Worm (Caenorhabditis elegans) whole organism, L4 larva: ENCODE results near the gene K12H6.9.

Source experiments
- F26F4.8 ChIP-seq: fragments of 200-800 bp; sonication (Bioruptor generic); conservative IDR thresholded peaks from 2 replicates; pipeline ENCODE4 v1.3.6; 2022; ENCODE audit warnings: missing genetic modification characterization, missing compliant biosample characterization
- Y105C5A.15 ChIP-seq: fragments of 200-800 bp; sonication (Bioruptor generic); IDR thresholded peaks from 2 replicates; pipeline ENCODE4 v1.3.6; 2022; ENCODE audit warnings: missing genetic modification characterization, missing compliant biosample characterization
- Y75B8A.6 ChIP-seq: fragments of 200-800 bp; sonication (Bioruptor generic); IDR thresholded peaks from 2 replicates; pipeline ENCODE4 v1.3.6; 2022; ENCODE audit warnings: missing genetic modification reagents, missing genetic modification characterization, missing compliant biosample characterization
- ceh-20 ChIP-seq: fragments of 200-800 bp; sonication (Bioruptor generic); IDR thresholded peaks from 2 replicates; pipeline ENCODE4 v1.3.6; 2022; ENCODE audit warnings: missing genetic modification reagents, missing genetic modification characterization, missing compliant biosample characterization
- ceh-28 ChIP-seq: fragments of 150-350 bp; optimal IDR thresholded peaks from 2 replicates; lab custom pipeline; 2014; ENCODE audit warnings: missing biosample characterization, missing genetic modification reagents, missing genetic modification characterization
- ceh-44 ChIP-seq: fragments of 200-800 bp; sonication (Bioruptor generic); IDR thresholded peaks from 2 replicates; pipeline ENCODE4 v1.3.6; 2022; ENCODE audit warnings: missing genetic modification reagents, missing genetic modification characterization, missing compliant biosample characterization
- daf-16 ChIP-seq, 3 experiments: sonication (generic microtip); optimal IDR thresholded peaks; 2 replicates each; lab custom pipeline; 2016 to 2017; ENCODE audit warnings: missing genetic modification characterization in 3 of 3, missing genetic modification reagents in 3 of 3, mild to moderate bottlenecking in 2 of 3, missing compliant biosample characterization in 2 of 3, missing biosample characterization in 1 of 3, moderate library complexity in 1 of 3
- dmd-8 ChIP-seq: fragments of 200-800 bp; sonication (Bioruptor generic); IDR thresholded peaks from 2 replicates; pipeline ENCODE4 v1.3.6; 2022; ENCODE audit warnings: missing genetic modification characterization, missing compliant biosample characterization
- dmd-9 ChIP-seq: fragments of 200-800 bp; sonication (Bioruptor generic); IDR thresholded peaks from 2 replicates; pipeline ENCODE4 v1.3.6; 2022; ENCODE audit warnings: missing genetic modification reagents, missing genetic modification characterization, missing compliant biosample characterization
- dve-1 ChIP-seq: sonication (generic microtip); optimal IDR thresholded peaks from 2 replicates; lab custom pipeline; 2017; ENCODE audit warnings: antibody characterized with exemption, mild to moderate bottlenecking, missing genetic modification characterization, missing compliant biosample characterization; ENCODE audit not compliant: insufficient read depth
- fkh-10 ChIP-seq: fragments of 150-350 bp; optimal IDR thresholded peaks from 2 replicates; lab custom pipeline; 2014; ENCODE audit warnings: missing biosample characterization, missing genetic modification reagents, missing genetic modification characterization
- gei-8 ChIP-seq: fragments of 200-800 bp; sonication (Bioruptor generic); optimal IDR thresholded peaks from 2 replicates; lab custom pipeline; 2018; ENCODE audit warnings: mild to moderate bottlenecking, missing genetic modification characterization, missing compliant biosample characterization
- hlh-11 ChIP-seq: fragments of 200-800 bp; sonication (Bioruptor generic); optimal IDR thresholded peaks from 2 replicates; lab custom pipeline; 2018; ENCODE audit warnings: mild to moderate bottlenecking, missing genetic modification characterization, missing compliant biosample characterization
- hmg-1.1 ChIP-seq: fragments of 200-800 bp; sonication (Bioruptor generic); IDR thresholded peaks from 2 replicates; pipeline ENCODE4 v1.3.6; 2022; ENCODE audit warnings: missing genetic modification reagents, missing genetic modification characterization, missing compliant biosample characterization
- lir-3 ChIP-seq: sonication (generic microtip); optimal IDR thresholded peaks from 2 replicates; lab custom pipeline; 2016; ENCODE audit warnings: mild to moderate bottlenecking, missing genetic modification characterization, missing compliant biosample characterization
- madf-9 ChIP-seq: fragments of 200-800 bp; sonication (Bioruptor generic); conservative IDR thresholded peaks from 2 replicates; pipeline ENCODE4 v1.3.6; 2022; ENCODE audit warnings: missing genetic modification reagents, missing genetic modification characterization, missing compliant biosample characterization
- mdt-29 ChIP-seq: fragments of 200-800 bp; sonication (Bioruptor generic); IDR thresholded peaks from 2 replicates; pipeline ENCODE4 v1.3.6; 2022; ENCODE audit warnings: missing genetic modification reagents, missing genetic modification characterization, missing compliant biosample characterization
- mes-2 ChIP-seq: sonication (generic microtip); optimal IDR thresholded peaks from 2 replicates; lab custom pipeline; 2016; ENCODE audit warnings: missing genotype, mild to moderate bottlenecking, missing genetic modification characterization, missing compliant biosample characterization; ENCODE audit not compliant: poor library complexity, severe bottlenecking
- nhr-237 ChIP-seq: sonication (generic microtip); optimal IDR thresholded peaks from 2 replicates; lab custom pipeline; 2017; ENCODE audit warnings: missing biosample characterization, missing genetic modification characterization
- nhr-25 ChIP-seq: sonication (generic microtip); optimal IDR thresholded peaks from 2 replicates; lab custom pipeline; 2017; ENCODE audit warnings: missing genetic modification characterization, mild to moderate bottlenecking, missing compliant biosample characterization, antibody characterized with exemption, moderate library complexity, borderline replicate concordance; ENCODE audit not compliant: insufficient read depth
- nhr-42 ChIP-seq: fragments of 200-800 bp; sonication (Bioruptor generic); IDR thresholded peaks from 2 replicates; pipeline ENCODE4 v1.3.6; 2022; ENCODE audit warnings: missing genetic modification characterization, missing compliant biosample characterization
- nhr-76 ChIP-seq: fragments of 150-350 bp; optimal IDR thresholded peaks from 2 replicates; lab custom pipeline; 2014; ENCODE audit warnings: missing biosample characterization, missing genetic modification characterization
- pha-4 ChIP-seq, 2 experiments: fragments of 150-350 bp in 1 of 2; fragments of 200-800 bp in 1 of 2; sonication (Bioruptor generic) in 1 of 2; IDR thresholded peaks in 1 of 2; optimal IDR thresholded peaks in 1 of 2; 2 replicates each; pipeline versions ENCODE4 v1.3.6 to Lab custom; 2014 to 2022; ENCODE audit warnings: missing genetic modification characterization in 2 of 2, missing genetic modification reagents in 2 of 2, missing biosample characterization in 1 of 2, missing compliant biosample characterization in 1 of 2
- saeg-2 ChIP-seq: fragments of 200-800 bp; sonication (Bioruptor generic); IDR thresholded peaks from 2 replicates; pipeline ENCODE4 v1.3.6; 2022; ENCODE audit warnings: missing genetic modification reagents, missing genetic modification characterization, missing compliant biosample characterization
- set-16 ChIP-seq: fragments of 200-800 bp; sonication (Bioruptor generic); IDR thresholded peaks from 2 replicates; pipeline ENCODE4 v1.3.6; 2022; ENCODE audit warnings: missing genetic modification reagents, missing genetic modification characterization, missing compliant biosample characterization
- tag-97 ChIP-seq: fragments of 200-800 bp; sonication (Bioruptor generic); IDR thresholded peaks from 2 replicates; pipeline ENCODE4 v1.3.6; 2022; ENCODE audit warnings: missing genetic modification characterization, missing compliant biosample characterization
- unc-62 ChIP-seq, 3 experiments: fragments of 150-350 bp in 1 of 3; sonication (generic microtip); optimal IDR thresholded peaks in 2 of 3; peaks in 1 of 3; 1 replicate in 1 of 3; 2 replicates in 2 of 3; lab custom pipeline; 2014 to 2017; ENCODE audit warnings: missing biosample characterization in 3 of 3, missing genetic modification characterization in 3 of 3, missing genetic modification reagents in 3 of 3, missing genotype in 1 of 3
- zag-1 ChIP-seq: fragments of 150-350 bp; optimal IDR thresholded peaks from 2 replicates; lab custom pipeline; 2014; ENCODE audit warnings: missing biosample characterization, missing genetic modification characterization
- zip-2 ChIP-seq: fragments of 150-350 bp; optimal IDR thresholded peaks from 2 replicates; lab custom pipeline; 2014; ENCODE audit warnings: missing biosample characterization, missing genetic modification characterization
- ztf-7 ChIP-seq: fragments of 150-350 bp; optimal IDR thresholded peaks from 2 replicates; lab custom pipeline; 2014; ENCODE audit warnings: missing biosample characterization, missing genetic modification characterization

Gene K12H6.9

ce11 chrII:2787031-2787512 lies 37.1 kb upstream of the K12H6.9 start, which contains the start of the genes F08D12.12 and srpa-72 (continued):
- peak; percentile 59 for TF ChIP-seq hmg-1.1 (GFP tag; lab: Robert Waterston, UW)
- 0 out of 2 replicates have a peak, but pooled peaks have one; percentile 28 for TF ChIP-seq ceh-44
- 0 out of 2 replicates have a peak, but pooled peaks have one; percentile 9 for TF ChIP-seq ceh-20
- no peak for TF ChIP-seq Y75B8A.6 (GFP tag; lab: Robert Waterston, UW)
- TF ChIP-seq set-16 (GFP tag; lab: Robert Waterston, UW) = no peak
- TF ChIP-seq nhr-76 (tag; lab: Kevin White, UChicago) = no peak
- no peak for TF ChIP-seq nhr-237 (tag; lab: Kevin White, UChicago)
- no peak for TF ChIP-seq saeg-2 (GFP tag; lab: Robert Waterston, UW)
- TF ChIP-seq dmd-8 (GFP tag; lab: Robert Waterston, UW) = no peak
- TF ChIP-seq mdt-29 = no peak
- TF ChIP-seq mes-2 = peak; percentile 74
- TF ChIP-seq zip-2 (tag; lab: Kevin White, UChicago) = no peak
- no peak for TF ChIP-seq dmd-9

ce11 chrII:2787849-2788248 lies 36.4 kb upstream of the K12H6.9 start:
- TF ChIP-seq unc-62 (GFP tag; optimal IDR thresholded peaks at IDR 0.05 in 1 of 2; lab: Kevin White, UChicago) = peak in 1 of 2 experiments; percentile 81
- no peak for TF ChIP-seq unc-62 (tag; optimal IDR thresholded peaks at IDR 0.05; lab: Kevin White, UChicago)
- TF ChIP-seq Y105C5A.15 (GFP tag; lab: Robert Waterston, UW) = no peak
- no peak for TF ChIP-seq zip-2 (tag; lab: Kevin White, UChicago)
- TF ChIP-seq nhr-76 (tag; lab: Kevin White, UChicago) = no peak
- TF ChIP-seq hmg-1.1 (GFP tag; lab: Robert Waterston, UW) = no peak
- no peak for TF ChIP-seq lir-3 (tag; lab: Kevin White, UChicago)
- no peak for TF ChIP-seq gei-8 (GFP tag; lab: Kevin White, UChicago)
- TF ChIP-seq F26F4.8 (GFP tag; lab: Robert Waterston, UW) = no peak
- no peak for TF ChIP-seq pha-4 (GFP tag; IDR thresholded peaks at IDR 0.05; lab: Robert Waterston, UW)
- no peak for TF ChIP-seq pha-4 (tag; optimal IDR thresholded peaks at IDR 0.05; lab: Kevin White, UChicago)
- no peak for TF ChIP-seq tag-97 (GFP tag; lab: Robert Waterston, UW)
- TF ChIP-seq madf-9 (GFP tag; lab: Robert Waterston, UW) = no peak
- peak; percentile 76 for TF ChIP-seq set-16 (GFP tag; lab: Robert Waterston, UW)
- TF ChIP-seq fkh-10 (GFP tag; lab: Kevin White, UChicago) = no peak
- no peak for TF ChIP-seq dve-1

ce11 chrII:2791693-2792092 lies 32.5 kb upstream of the K12H6.9 start:
- no peak for TF ChIP-seq hlh-11
- TF ChIP-seq mdt-29 = no peak
- TF ChIP-seq set-16 (GFP tag; lab: Robert Waterston, UW) = peak; percentile 56
- no peak for TF ChIP-seq daf-16 (GFP tag; optimal IDR thresholded peaks at IDR 0.05; lab: Kevin White, UChicago)
- TF ChIP-seq daf-16 (tag; optimal IDR thresholded peaks at IDR 0.05; lab: Kevin White, UChicago) = no peak
- TF ChIP-seq, all 104 proteins: peak for 1

ce11 chrII:2795413-2795812 lies 28.8 kb upstream of the K12H6.9 start:
- TF ChIP-seq zag-1 (tag; lab: Kevin White, UChicago) (no peak), ceh-28 (tag; lab: Kevin White, UChicago) (peak; percentile 75), nhr-42 (GFP tag; lab: Robert Waterston, UW) (no peak), nhr-25 (tag; lab: Kevin White, UChicago) (no peak), unc-62 (GFP tag; optimal IDR thresholded peaks at IDR 0.05 in 1 of 2; lab: Kevin White, UChicago) (peak in 1 of 2 experiments; percentile 51), unc-62 (tag; optimal IDR thresholded peaks at IDR 0.05; lab: Kevin White, UChicago) (no peak)
- TF ChIP-seq, all 104 proteins: peak for 2

ce11 chrII:2796431-2796830 lies 27.8 kb upstream of the K12H6.9 start:
- peak; percentile 48; the same call in 1 of the 2 replicates for TF ChIP-seq set-16 (GFP tag; lab: Robert Waterston, UW)
- TF ChIP-seq ztf-7 = no peak
- no peak for TF ChIP-seq nhr-76 (tag; lab: Kevin White, UChicago)
